Worm (Caenorhabditis elegans) whole organism, L4/young adult: ENCODE results near the gene C39D10.8.

Experiments
- W03F9.2 ChIP-seq: fragments of 150-350 bp; optimal IDR thresholded peaks from 2 replicates; lab custom pipeline; 2014; ENCODE audit warnings: missing biosample characterization, missing genetic modification characterization
- dao-5 ChIP-seq: sonication (generic microtip); optimal IDR thresholded peaks from 2 replicates; lab custom pipeline; 2016; ENCODE audit warnings: missing genotype, missing genetic modification characterization, moderate library complexity, missing compliant biosample characterization

ce11 chrX:7913830-7914229, 33.1 kb upstream of the C39D10.8 start, which contains the start of gene C39D10.7:
- TF ChIP-seq dao-5 (tag; lab: Kevin White, UChicago) (no peak), W03F9.2 (tag; lab: Kevin White, UChicago) (no peak)
